Worm (Caenorhabditis elegans): ENCODE results near the gene fat-4.

fat-4 gene

ce11 chrIV:9802711-9803110 is 3.5 kb downstream of the fat-4 start, which contains the start of gene fat-3:
TSS of gene fat-3 (plus strand) at chrIV:9803023.
- TF ChIP-seq nhr-23 (tag; optimal IDR thresholded peaks at IDR 0.05) = no peak
- no peak for TF ChIP-seq nhr-25 (tag; optimal IDR thresholded peaks at IDR 0.05)
- TF ChIP-seq jun-1 (tag; optimal IDR thresholded peaks at IDR 0.05) = no peak
- no peak for TF ChIP-seq unc-62 (GFP tag; optimal IDR thresholded peaks at IDR 0.05)
- TF ChIP-seq ama-1 (optimal IDR thresholded peaks at IDR 0.05) = no peak
- no peak for TF ChIP-seq egl-27 (tag; optimal IDR thresholded peaks at IDR 0.05)
- TF ChIP-seq nhr-237 (tag; optimal IDR thresholded peaks at IDR 0.05) = no peak
- TF ChIP-seq nhr-28 (tag; optimal IDR thresholded peaks at IDR 0.05) = no peak
- no peak for TF ChIP-seq daf-12 (tag; optimal IDR thresholded peaks at IDR 0.05)
- no peak for TF ChIP-seq nhr-11 (tag; optimal IDR thresholded peaks at IDR 0.05)
- TF ChIP-seq ztf-4 (tag; optimal IDR thresholded peaks at IDR 0.05) = no peak
- TF ChIP-seq lin-39 (tag; optimal IDR thresholded peaks at IDR 0.05) = no peak
- no peak for TF ChIP-seq nfya-1 (tag; optimal IDR thresholded peaks at IDR 0.05; ENCODE audit: insufficient read depth)
- TF ChIP-seq nhr-77 (tag; optimal IDR thresholded peaks at IDR 0.05) = no peak
- peak; percentile 9 for TF ChIP-seq skn-1 (tag; optimal IDR thresholded peaks at IDR 0.05)
- peak; percentile 46 for TF ChIP-seq ceh-28 (tag; optimal IDR thresholded peaks at IDR 0.05)
- TF ChIP-seq nhr-12 (tag; optimal IDR thresholded peaks at IDR 0.05) = no peak
- TF ChIP-seq fkh-2 (tag; optimal IDR thresholded peaks at IDR 0.05) = no peak
- no peak for TF ChIP-seq nhr-67 (tag; optimal IDR thresholded peaks at IDR 0.05)
- TF ChIP-seq elt-2 (tag; optimal IDR thresholded peaks at IDR 0.05) = peak; percentile 78
- no peak for TF ChIP-seq egl-5 (tag; optimal IDR thresholded peaks at IDR 0.05)
- peak; percentile 15 for TF ChIP-seq nhr-43 (tag; optimal IDR thresholded peaks at IDR 0.05; ENCODE audit: poor library complexity, severe bottlenecking)
- TF ChIP-seq nhr-76 (tag; optimal IDR thresholded peaks at IDR 0.05) = no peak
- TF ChIP-seq ztf-11 (tag; optimal IDR thresholded peaks at IDR 0.05) = no peak
- TF ChIP-seq mml-1 (tag; optimal IDR thresholded peaks at IDR 0.05) = no peak
- TF ChIP-seq ZK546.5 (tag; optimal IDR thresholded peaks at IDR 0.05) = no peak
- peak; percentile 19 for TF ChIP-seq pha-4 (tag; optimal IDR thresholded peaks at IDR 0.05)
- no peak for TF ChIP-seq aly-2 (tag; optimal IDR thresholded peaks at IDR 0.05)
- no peak for TF ChIP-seq ceh-16 (tag; optimal IDR thresholded peaks at IDR 0.05)
- no peak for TF ChIP-seq ceh-9 (tag; optimal IDR thresholded peaks at IDR 0.05)
- TF ChIP-seq snpc-4 (tag; optimal IDR thresholded peaks at IDR 0.05) = no peak
- no peak for TF ChIP-seq zag-1 (tag; optimal IDR thresholded peaks at IDR 0.05)
- TF ChIP-seq pqm-1 (tag; optimal IDR thresholded peaks at IDR 0.05) = peak; percentile 63
- TF ChIP-seq ceh-82 (tag; optimal IDR thresholded peaks at IDR 0.05) = no peak
- no peak for TF ChIP-seq hmg-11 (tag; optimal IDR thresholded peaks at IDR 0.05)

- peak; percentile 76 for TF ChIP-seq pha-4 (tag; optimal IDR thresholded peaks at IDR 0.05)
- TF ChIP-seq nhr-67 (tag; optimal IDR thresholded peaks at IDR 0.05) = no peak
- TF ChIP-seq ceh-82 (tag; optimal IDR thresholded peaks at IDR 0.05) = no peak
- no peak for TF ChIP-seq egl-5 (tag; optimal IDR thresholded peaks at IDR 0.05)
- TF ChIP-seq ama-1 (optimal IDR thresholded peaks at IDR 0.05) = peak; percentile 79
- no peak for TF ChIP-seq ztf-4 (tag; optimal IDR thresholded peaks at IDR 0.05)
- TF ChIP-seq lsy-12 (tag; optimal IDR thresholded peaks at IDR 0.05) = peak; percentile 35
- peak; percentile 55 for TF ChIP-seq jun-1 (tag; optimal IDR thresholded peaks at IDR 0.05)
- TF ChIP-seq nhr-11 (tag; optimal IDR thresholded peaks at IDR 0.05) = no peak
- TF ChIP-seq nhr-28 (tag; optimal IDR thresholded peaks at IDR 0.05) = no peak
- TF ChIP-seq egl-27 (tag; optimal IDR thresholded peaks at IDR 0.05) = peak; percentile 23
- TF ChIP-seq R02D3.7 (tag; optimal IDR thresholded peaks at IDR 0.05) = no peak
- no peak for TF ChIP-seq sea-2 (GFP tag; optimal IDR thresholded peaks at IDR 0.05)
- TF ChIP-seq daf-12 (tag; optimal IDR thresholded peaks at IDR 0.05) = no peak
- peak; percentile 90 for TF ChIP-seq nhr-23 (tag; optimal IDR thresholded peaks at IDR 0.05)
- peak; percentile 82 for TF ChIP-seq elt-2 (tag; optimal IDR thresholded peaks at IDR 0.05)
- peak; percentile 58 for TF ChIP-seq pqm-1 (tag; optimal IDR thresholded peaks at IDR 0.05)
- no peak for TF ChIP-seq mml-1 (tag; optimal IDR thresholded peaks at IDR 0.05)
- TF ChIP-seq elt-3 (tag; optimal IDR thresholded peaks at IDR 0.05) = no peak
- no peak for TF ChIP-seq unc-62 (GFP tag; optimal IDR thresholded peaks at IDR 0.05)
- TF ChIP-seq nhr-25 (tag; optimal IDR thresholded peaks at IDR 0.05) = peak; percentile 74
- TF ChIP-seq fkh-10 (GFP tag; optimal IDR thresholded peaks at IDR 0.05) = no peak
- no peak for TF ChIP-seq fkh-2 (tag; optimal IDR thresholded peaks at IDR 0.05)
- no peak for TF ChIP-seq unc-39 (tag; optimal IDR thresholded peaks at IDR 0.05)
- no peak for TF ChIP-seq nhr-12 (tag; optimal IDR thresholded peaks at IDR 0.05)
- no peak for TF ChIP-seq mdl-1 (tag; optimal IDR thresholded peaks at IDR 0.05)
- no peak for TF ChIP-seq eor-1 (tag; optimal IDR thresholded peaks at IDR 0.05)
- no peak for TF ChIP-seq skn-1 (tag; optimal IDR thresholded peaks at IDR 0.05)
- TF ChIP-seq ZK546.5 (tag; optimal IDR thresholded peaks at IDR 0.05) = no peak
- TF ChIP-seq nhr-237 (tag; optimal IDR thresholded peaks at IDR 0.05) = no peak
- peak; percentile 57 for TF ChIP-seq ceh-28 (tag; optimal IDR thresholded peaks at IDR 0.05)
- no peak for TF ChIP-seq elt-1 (tag; optimal IDR thresholded peaks at IDR 0.05)
- no peak for TF ChIP-seq ceh-16 (tag; optimal IDR thresholded peaks at IDR 0.05)
- peak; percentile 38 for TF ChIP-seq nfya-1 (tag; optimal IDR thresholded peaks at IDR 0.05; ENCODE audit: insufficient read depth)
- no peak for TF ChIP-seq hmg-11 (tag; optimal IDR thresholded peaks at IDR 0.05)
- TF ChIP-seq nhr-43 (tag; optimal IDR thresholded peaks at IDR 0.05; ENCODE audit: poor library complexity, severe bottlenecking) = peak; percentile 64
- TF ChIP-seq lin-39 (tag; optimal IDR thresholded peaks at IDR 0.05) = no peak
- no peak for TF ChIP-seq nhr-76 (tag; optimal IDR thresholded peaks at IDR 0.05)
- no peak for TF ChIP-seq aly-2 (tag; optimal IDR thresholded peaks at IDR 0.05)
- peak; percentile 52 for TF ChIP-seq snpc-4 (tag; optimal IDR thresholded peaks at IDR 0.05)
- TF ChIP-seq ztf-11 (tag; optimal IDR thresholded peaks at IDR 0.05) = no peak
- no peak for TF ChIP-seq fos-1 (tag; optimal IDR thresholded peaks at IDR 0.05)
- TF ChIP-seq zag-1 (tag; optimal IDR thresholded peaks at IDR 0.05) = no peak
- no peak for TF ChIP-seq nhr-77 (tag; optimal IDR thresholded peaks at IDR 0.05)
- TF ChIP-seq ceh-9 (tag; optimal IDR thresholded peaks at IDR 0.05) = no peak
- no peak for TF ChIP-seq tbx-2 (tag; optimal IDR thresholded peaks at IDR 0.05)
- TF ChIP-seq lin-15B (tag; optimal IDR thresholded peaks at IDR 0.05) = peak; percentile 29
Observed at ce11 chrIV:9803544-9803943, 4.3 kb downstream of the fat-4 start.
